Fruit fly (Drosophila melanogaster) whole organism, embryonic: ENCODE measurements around the gene fru.

ENCODE experiments used
- ATbp ChIP-seq: fragments of 200-800 bp; sonication (Bioruptor generic); optimal IDR thresholded peaks from 2 replicates; lab custom pipeline; 2017; ENCODE audit warnings: missing biosample characterization, mild to moderate bottlenecking, missing genetic modification characterization, missing genetic modification reagents
- Abd-B ChIP-seq: fragments of 200-800 bp; sonication (Bioruptor generic); optimal IDR thresholded peaks from 2 replicates; lab custom pipeline; 2018; ENCODE audit warnings: missing biosample characterization, mild to moderate bottlenecking, missing genetic modification characterization, moderate library complexity
- Adf1 ChIP-seq: fragments of 200-800 bp; sonication (Bioruptor generic); IDR thresholded peaks from 2 replicates; pipeline ENCODE4 v1.3.6; 2022; ENCODE audit warnings: missing biosample characterization, missing genetic modification characterization
- Asciz ChIP-seq: fragments of 200-800 bp; sonication (Bioruptor generic); optimal IDR thresholded peaks from 2 replicates; lab custom pipeline; 2017; ENCODE audit warnings: missing biosample characterization, mild to moderate bottlenecking, missing genetic modification characterization, missing genetic modification reagents
- CG10654 ChIP-seq: fragments of 200-800 bp; sonication (Bioruptor generic); optimal IDR thresholded peaks from 2 replicates; lab custom pipeline; 2016; ENCODE audit warnings: missing biosample characterization, missing genetic modification characterization
- CG12071 ChIP-seq: fragments of 200-800 bp; sonication (Bioruptor generic); optimal IDR thresholded peaks from 3 replicates; lab custom pipeline; 2018; ENCODE audit warnings: missing biosample characterization, mild to moderate bottlenecking, missing genetic modification characterization
- CG12299 ChIP-seq: fragments of 200-800 bp; sonication (Bioruptor generic); optimal IDR thresholded peaks from 2 replicates; lab custom pipeline; 2018; ENCODE audit warnings: missing biosample characterization, mild to moderate bottlenecking, missing genetic modification characterization
- CG14014 ChIP-seq: fragments of 200-800 bp; sonication (Bioruptor generic); IDR thresholded peaks from 2 replicates; pipeline ENCODE4 v1.3.6; 2022; ENCODE audit warnings: missing biosample characterization, missing genetic modification characterization
- CG1529 ChIP-seq: fragments of 200-800 bp; sonication (Bioruptor generic); optimal IDR thresholded peaks from 3 replicates; lab custom pipeline; 2018; ENCODE audit warnings: missing biosample characterization, missing genetic modification characterization
- CG17829 ChIP-seq: fragments of 200-800 bp; optimal IDR thresholded peaks from 2 replicates; lab custom pipeline; 2019; ENCODE audit warnings: missing biosample characterization, mild to moderate bottlenecking, missing genetic modification characterization, moderate library complexity
- CG18262 ChIP-seq: fragments of 200-800 bp; optimal IDR thresholded peaks from 3 replicates; lab custom pipeline; 2019; ENCODE audit warnings: missing biosample characterization, mild to moderate bottlenecking, missing genetic modification characterization, moderate library complexity
- CG2678 ChIP-seq: fragments of 200-800 bp; sonication (Bioruptor generic); optimal IDR thresholded peaks from 3 replicates; lab custom pipeline; 2019; ENCODE audit warnings: missing biosample characterization, mild to moderate bottlenecking, missing genetic modification characterization, moderate library complexity
- CG34422 ChIP-seq: fragments of 200-800 bp; sonication (Bioruptor generic); IDR thresholded peaks from 3 replicates; pipeline ENCODE4 v1.3.6; 2022; ENCODE audit warnings: missing biosample characterization, missing genetic modification characterization
- CG5180 ChIP-seq: fragments of 200-800 bp; sonication (Bioruptor generic); optimal IDR thresholded peaks from 3 replicates; lab custom pipeline; 2017; ENCODE audit warnings: missing biosample characterization, missing genetic modification characterization, mild to moderate bottlenecking, moderate library complexity, missing genetic modification reagents
- CG8388 ChIP-seq: fragments of 200-800 bp; sonication (Bioruptor generic); optimal IDR thresholded peaks from 2 replicates; lab custom pipeline; 2019; ENCODE audit warnings: missing biosample characterization, mild to moderate bottlenecking, missing genetic modification characterization, moderate library complexity
- Dbx ChIP-seq: fragments of 200-800 bp; sonication (Bioruptor generic); IDR thresholded peaks from 3 replicates; pipeline ENCODE4 v1.3.6; 2022; ENCODE audit warnings: missing biosample characterization, missing genetic modification characterization
- Deaf1 ChIP-seq: fragments of 200-800 bp; optimal IDR thresholded peaks from 3 replicates; lab custom pipeline; 2019; ENCODE audit warnings: missing biosample characterization, mild to moderate bottlenecking, missing genetic modification characterization, moderate library complexity
- Fer1 ChIP-seq: fragments of 200-800 bp; sonication (Bioruptor generic); optimal IDR thresholded peaks from 2 replicates; lab custom pipeline; 2017; ENCODE audit warnings: missing biosample characterization, mild to moderate bottlenecking, missing genetic modification characterization
- HLHmδ ChIP-seq: fragments of 200-800 bp; sonication (Bioruptor generic); optimal IDR thresholded peaks from 2 replicates; lab custom pipeline; 2018; ENCODE audit warnings: missing biosample characterization, mild to moderate bottlenecking, missing genetic modification characterization, moderate library complexity
- Kr ChIP-seq: fragments of 200-800 bp; sonication (Bioruptor generic); optimal IDR thresholded peaks from 2 replicates; lab custom pipeline; 2017; ENCODE audit warnings: missing biosample characterization, mild to moderate bottlenecking, missing genetic modification characterization
- Max ChIP-seq: fragments of 200-800 bp; sonication (Bioruptor generic); optimal IDR thresholded peaks from 2 replicates; lab custom pipeline; 2016; ENCODE audit warnings: missing biosample characterization, mild to moderate bottlenecking, missing genetic modification characterization
- Med ChIP-seq: fragments of 200-800 bp; sonication (Bioruptor generic); peaks from one replicate; lab custom pipeline; 2016; ENCODE audit warnings: missing biosample characterization, missing genetic modification characterization, mild to moderate bottlenecking, inconsistent platforms, moderate library complexity
- Mes4 ChIP-seq: fragments of 200-800 bp; sonication (Bioruptor generic); optimal IDR thresholded peaks from 2 replicates; lab custom pipeline; 2016; ENCODE audit warnings: missing biosample characterization, missing genetic modification characterization
- Nf-YA ChIP-seq: fragments of 200-800 bp; sonication (Bioruptor generic); IDR thresholded peaks from 2 replicates; pipeline ENCODE4 v1.3.6; 2022; ENCODE audit warnings: missing biosample characterization, missing genetic modification characterization
- Nf-YC ChIP-seq: fragments of 200-800 bp; optimal IDR thresholded peaks from 3 replicates; lab custom pipeline; 2019; ENCODE audit warnings: missing biosample characterization, mild to moderate bottlenecking, missing genetic modification characterization, moderate library complexity
- Oaz ChIP-seq: fragments of 200-800 bp; sonication (Bioruptor generic); IDR thresholded peaks from 2 replicates; pipeline ENCODE4 v1.3.6; 2022; ENCODE audit warnings: missing biosample characterization, missing genetic modification characterization
- PHDP ChIP-seq: fragments of 200-800 bp; sonication (Bioruptor generic); optimal IDR thresholded peaks from 3 replicates; lab custom pipeline; 2018; ENCODE audit warnings: missing biosample characterization, mild to moderate bottlenecking, missing genetic modification characterization, moderate library complexity
- Ravus ChIP-seq: fragments of 200-800 bp; sonication (Bioruptor generic); IDR thresholded peaks from 2 replicates; pipeline ENCODE4 v1.3.6; 2022; ENCODE audit warnings: missing biosample characterization, missing genetic modification characterization
- Side ChIP-seq: fragments of 200-800 bp; sonication (Bioruptor generic); optimal IDR thresholded peaks from 2 replicates; lab custom pipeline; 2016; ENCODE audit warnings: missing biosample characterization, missing genetic modification characterization
- amos ChIP-seq: fragments of 200-800 bp; sonication (Bioruptor generic); IDR thresholded peaks from 2 replicates; pipeline ENCODE4 v1.3.6; 2022; ENCODE audit warnings: missing biosample characterization, missing genetic modification characterization; ENCODE audit not compliant: partially characterized antibody
- aop ChIP-seq: fragments of 200-800 bp; sonication (Bioruptor generic); IDR thresholded peaks from 2 replicates; pipeline ENCODE4 v1.3.6; 2022; ENCODE audit warnings: missing biosample characterization, missing genetic modification characterization
- bcd ChIP-seq: fragments of 200-800 bp; sonication (Bioruptor generic); optimal IDR thresholded peaks from 2 replicates; lab custom pipeline; 2017; ENCODE audit warnings: missing biosample characterization, mild to moderate bottlenecking, missing genetic modification characterization
- crc ChIP-seq: fragments of 200-800 bp; sonication (Bioruptor generic); optimal IDR thresholded peaks from 2 replicates; lab custom pipeline; 2016; ENCODE audit warnings: missing biosample characterization, missing genetic modification characterization
- dan ChIP-seq: fragments of 200-800 bp; sonication (Bioruptor generic); IDR thresholded peaks from 2 replicates; pipeline ENCODE4 v1.3.6; 2022; ENCODE audit warnings: missing biosample characterization, missing genetic modification characterization
- dati ChIP-seq: fragments of 200-800 bp; sonication (Bioruptor generic); IDR thresholded peaks from 2 replicates; pipeline ENCODE4 v1.3.6; 2022; ENCODE audit warnings: missing biosample characterization, missing genetic modification characterization
- dimm ChIP-seq: fragments of 200-800 bp; sonication (Bioruptor generic); IDR thresholded peaks from 2 replicates; pipeline ENCODE4 v1.3.6; 2022; ENCODE audit warnings: missing biosample characterization, missing genetic modification characterization
- dmrt11E ChIP-seq: fragments of 200-800 bp; sonication (Bioruptor generic); optimal IDR thresholded peaks from 3 replicates; lab custom pipeline; 2018; ENCODE audit warnings: missing biosample characterization, mild to moderate bottlenecking, missing genetic modification characterization, moderate library complexity
- gro ChIP-seq: fragments of 200-800 bp; sonication (Bioruptor generic); optimal IDR thresholded peaks from 2 replicates; lab custom pipeline; 2016; ENCODE audit warnings: missing biosample characterization, missing genetic modification characterization
- gsb-n ChIP-seq: fragments of 200-800 bp; sonication (Bioruptor generic); optimal IDR thresholded peaks from 3 replicates; lab custom pipeline; 2018; ENCODE audit warnings: missing biosample characterization, mild to moderate bottlenecking, missing genetic modification characterization
- jumu ChIP-seq: fragments of 200-800 bp; sonication (Bioruptor generic); optimal IDR thresholded peaks from 3 replicates; lab custom pipeline; 2016; ENCODE audit warnings: missing biosample characterization, missing genetic modification characterization
- kay ChIP-seq: fragments of 200-800 bp; sonication (Bioruptor generic); optimal IDR thresholded peaks from 2 replicates; lab custom pipeline; 2016; ENCODE audit warnings: missing biosample characterization, missing genetic modification characterization
- lmd ChIP-seq: fragments of 200-800 bp; sonication (Bioruptor generic); IDR thresholded peaks from 2 replicates; pipeline ENCODE4 v1.3.6; 2022; ENCODE audit warnings: missing biosample characterization, missing genetic modification characterization
- mam ChIP-seq: fragments of 200-800 bp; sonication (Bioruptor generic); optimal IDR thresholded peaks from 3 replicates; lab custom pipeline; 2016; ENCODE audit warnings: missing biosample characterization, missing genetic modification characterization
- mirr ChIP-seq: fragments of 200-800 bp; sonication (Bioruptor generic); optimal IDR thresholded peaks from 3 replicates; lab custom pipeline; 2018; ENCODE audit warnings: missing biosample characterization, mild to moderate bottlenecking, missing genetic modification characterization
- sens ChIP-seq: fragments of 200-800 bp; sonication (Bioruptor generic); peaks from one replicate; lab custom pipeline; 2016; ENCODE audit warnings: missing biosample characterization, missing genetic modification characterization
- slou ChIP-seq: fragments of 200-800 bp; sonication (Bioruptor generic); optimal IDR thresholded peaks from 3 replicates; lab custom pipeline; 2016; ENCODE audit warnings: missing biosample characterization, missing genetic modification characterization
- tio ChIP-seq: fragments of 200-800 bp; sonication (Bioruptor generic); optimal IDR thresholded peaks from 2 replicates; lab custom pipeline; 2017; ENCODE audit warnings: missing biosample characterization, missing genetic modification characterization, inconsistent platforms
- tna ChIP-seq: fragments of 200-800 bp; sonication (Bioruptor generic); IDR thresholded peaks from 2 replicates; pipeline ENCODE4 v1.3.6; 2022; ENCODE audit warnings: missing biosample characterization, missing genetic modification characterization; ENCODE audit not compliant: partially characterized antibody
- z ChIP-seq: fragments of 200-800 bp; sonication (Bioruptor generic); IDR thresholded peaks from 3 replicates; pipeline ENCODE4 v1.3.6; 2022; ENCODE audit warnings: missing biosample characterization, missing genetic modification characterization

Gene fru

dm6 chr3R:18402549-18403429, 142.6 kb downstream of the fru start, which contains the start of the genes Wdr37 and koko (continued):
- TF ChIP-seq Ravus (peak; percentile 94), ATbp (GFP tag; lab: Kevin White, UChicago) (peak; percentile 89), CG5180 (GFP tag; lab: Kevin White, UChicago) (peak; percentile 52), jumu (GFP tag; lab: Kevin White, UChicago) (peak; percentile 55), tna (GFP tag; lab: Robert Waterston, UW) (peak; percentile 53; the same call in 1 of the 2 replicates), gsb-n (peak; percentile 99), dmrt11E (tag; lab: Kevin White, UChicago) (peak; percentile 98), CG8388 (GFP tag; lab: Kevin White, UChicago) (peak; percentile 97), dimm (GFP tag; lab: Robert Waterston, UW) (peak; percentile 95), Nf-YC (tag; lab: Kevin White, UChicago) (peak; percentile 89), HLHmδ (GFP tag; lab: Kevin White, UChicago) (no peak), slou (peak; percentile 94), CG17829 (tag; lab: Kevin White, UChicago) (peak; percentile 98), Max (GFP tag; lab: Kevin White, UChicago) (peak; percentile 92), Mes4 (GFP tag; lab: Kevin White, UChicago) (peak; percentile 58), mam (GFP tag; lab: Kevin White, UChicago) (peak; percentile 83), Asciz (GFP tag; lab: Kevin White, UChicago) (peak; percentile 93), dati (GFP tag; lab: Robert Waterston, UW) (peak; percentile 82; the same call in 1 of the 2 replicates), PHDP (tag; lab: Kevin White, UChicago) (peak; percentile 97), Fer1 (GFP tag; lab: Kevin White, UChicago) (peak; percentile 95), bcd (GFP tag; lab: Kevin White, UChicago) (peak; percentile 96), aop (peak; percentile 72; the same call in 1 of the 2 replicates), crc (GFP tag; lab: Kevin White, UChicago) (peak; percentile 74), Nf-YA (GFP tag; lab: Robert Waterston, UW) (peak; percentile 95), CG34422 (peak; percentile 98), dan (GFP tag; lab: Robert Waterston, UW) (peak; percentile 91), Abd-B (GFP tag; lab: Kevin White, UChicago) (peak; percentile 98), CG14014 (GFP tag; lab: Robert Waterston, UW) (peak; percentile 98), lmd (GFP tag; lab: Robert Waterston, UW) (peak; percentile 98), Adf1 (GFP tag; lab: Robert Waterston, UW) (peak; percentile 84), CG18262 (peak; percentile 98), CG1529 (GFP tag; lab: Kevin White, UChicago) (peak; percentile 80), Oaz (GFP tag; lab: Robert Waterston, UW) (peak; percentile 89), sens (peak; percentile 99), CG2678 (tag; lab: Kevin White, UChicago) (peak; percentile 98), Kr (GFP tag; lab: Kevin White, UChicago) (peak; percentile 96), gro (GFP tag; lab: Kevin White, UChicago) (peak; percentile 49), Dbx (GFP tag; lab: Robert Waterston, UW) (peak; percentile 99), kay (peak; percentile 94), tio (peak; percentile 97), CG10654 (GFP tag; lab: Kevin White, UChicago) (peak; percentile 95), mirr (peak; percentile 36), z (GFP tag; lab: Robert Waterston, UW) (0 out of 3 replicates have a peak, but pooled peaks have one; percentile 8), Med (GFP tag; lab: Kevin White, UChicago) (peak; percentile 94), CG12071 (peak; percentile 24), CG12299 (tag; lab: Kevin White, UChicago) (peak; percentile 94), Side (GFP tag; lab: Kevin White, UChicago) (peak; percentile 82), Deaf1 (tag; lab: Kevin White, UChicago) (peak; percentile 82), amos (GFP tag; lab: Robert Waterston, UW) (peak; percentile 62)
